Fruit fly (Drosophila melanogaster) whole organism, embryonic: ENCODE results near the gene CG12560.
A peak's percentile ranks its signal among the peaks of the same experiment; 100 is the strongest.

Experiments used
- Abd-B ChIP-seq: fragments of 200-800 bp; sonication (Bioruptor generic); optimal IDR thresholded peaks from 2 replicates; lab custom pipeline; 2018; ENCODE audit warnings: missing biosample characterization, mild to moderate bottlenecking, missing genetic modification characterization, moderate library complexity
- Atf6 ChIP-seq: fragments of 200-800 bp; sonication (Bioruptor generic); IDR thresholded peaks from 2 replicates; pipeline ENCODE4 v1.3.6; 2022; ENCODE audit warnings: missing biosample characterization, missing genetic modification characterization
- CG10366 ChIP-seq: fragments of 200-800 bp; sonication (Bioruptor generic); IDR thresholded peaks from 2 replicates; pipeline ENCODE4 v1.3.6; 2022; ENCODE audit warnings: missing biosample characterization, missing genetic modification characterization
- CG11398 ChIP-seq: fragments of 200-800 bp; sonication (Bioruptor generic); optimal IDR thresholded peaks from 2 replicates; lab custom pipeline; 2016; ENCODE audit warnings: missing biosample characterization, missing genetic modification characterization
- CG11456 ChIP-seq: fragments of 200-800 bp; sonication (Bioruptor generic); IDR thresholded peaks from 3 replicates; pipeline ENCODE4 v1.3.6; 2022; ENCODE audit warnings: missing biosample characterization, missing genetic modification characterization
- CG13424 ChIP-seq: fragments of 200-800 bp; sonication (Bioruptor generic); optimal IDR thresholded peaks from 2 replicates; lab custom pipeline; 2019; ENCODE audit warnings: missing biosample characterization, mild to moderate bottlenecking, missing genetic modification characterization, moderate library complexity
- CG13775 ChIP-seq: fragments of 200-800 bp; sonication (Bioruptor generic); optimal IDR thresholded peaks from 3 replicates; lab custom pipeline; 2017; ENCODE audit warnings: missing biosample characterization, mild to moderate bottlenecking, missing genetic modification characterization
- CG15011 ChIP-seq: fragments of 200-800 bp; sonication (Bioruptor generic); optimal IDR thresholded peaks from 3 replicates; lab custom pipeline; 2018; ENCODE audit warnings: missing biosample characterization, mild to moderate bottlenecking, missing genetic modification characterization
- CG15479 ChIP-seq: fragments of 200-800 bp; sonication (Bioruptor generic); optimal IDR thresholded peaks from 3 replicates; lab custom pipeline; 2019; ENCODE audit warnings: missing biosample characterization, mild to moderate bottlenecking, missing genetic modification characterization, moderate library complexity
- CG15696 ChIP-seq: fragments of 200-800 bp; sonication (Bioruptor generic); optimal IDR thresholded peaks from 2 replicates; lab custom pipeline; 2019; ENCODE audit warnings: missing biosample characterization, mild to moderate bottlenecking, missing genetic modification characterization, moderate library complexity
- CG17328 ChIP-seq: fragments of 200-800 bp; sonication (Bioruptor generic); IDR thresholded peaks from 2 replicates; pipeline ENCODE4 v1.3.6; 2022; ENCODE audit warnings: missing biosample characterization, missing genetic modification characterization
- CG17359 ChIP-seq: fragments of 200-800 bp; sonication (Bioruptor generic); optimal IDR thresholded peaks from 3 replicates; lab custom pipeline; 2018; ENCODE audit warnings: missing biosample characterization, mild to moderate bottlenecking, missing genetic modification characterization, moderate library complexity
- CG17802 ChIP-seq: fragments of 200-800 bp; sonication (Bioruptor generic); optimal IDR thresholded peaks from 2 replicates; lab custom pipeline; 2018; ENCODE audit warnings: missing biosample characterization, mild to moderate bottlenecking, missing genetic modification characterization, moderate library complexity
- CG2889 ChIP-seq: fragments of 200-800 bp; sonication (Bioruptor generic); IDR thresholded peaks from 3 replicates; pipeline ENCODE4 v1.3.6; 2022; ENCODE audit warnings: missing biosample characterization, missing genetic modification characterization
- CG33557 ChIP-seq: fragments of 200-800 bp; sonication (Bioruptor generic); optimal IDR thresholded peaks from 2 replicates; lab custom pipeline; 2019; ENCODE audit warnings: missing biosample characterization, mild to moderate bottlenecking, missing genetic modification characterization, moderate library complexity
- CG4282 ChIP-seq: fragments of 200-800 bp; sonication (Bioruptor generic); optimal IDR thresholded peaks from 2 replicates; lab custom pipeline; 2016; ENCODE audit warnings: missing biosample characterization, missing genetic modification characterization
- CG8089 ChIP-seq: fragments of 200-800 bp; sonication (Bioruptor generic); optimal IDR thresholded peaks from 3 replicates; lab custom pipeline; 2016; ENCODE audit warnings: missing biosample characterization, missing genetic modification characterization
- CG8388 ChIP-seq: fragments of 200-800 bp; sonication (Bioruptor generic); optimal IDR thresholded peaks from 2 replicates; lab custom pipeline; 2019; ENCODE audit warnings: missing biosample characterization, mild to moderate bottlenecking, missing genetic modification characterization, moderate library complexity
- CG9797 ChIP-seq: fragments of 200-800 bp; sonication (Bioruptor generic); optimal IDR thresholded peaks from 3 replicates; lab custom pipeline; 2018; ENCODE audit warnings: missing biosample characterization, mild to moderate bottlenecking, missing genetic modification characterization
- CG9817 ChIP-seq: fragments of 200-800 bp; sonication (Bioruptor generic); optimal IDR thresholded peaks from 2 replicates; lab custom pipeline; 2018; ENCODE audit warnings: missing biosample characterization, mild to moderate bottlenecking, missing genetic modification characterization, moderate library complexity
- Chrac-16 ChIP-seq: fragments of 200-800 bp; sonication (Bioruptor generic); optimal IDR thresholded peaks from 3 replicates; lab custom pipeline; 2016; ENCODE audit warnings: missing biosample characterization, missing genetic modification characterization
- Dek ChIP-seq: fragments of 200-800 bp; sonication (Bioruptor generic); optimal IDR thresholded peaks from 3 replicates; lab custom pipeline; 2019; ENCODE audit warnings: missing biosample characterization, mild to moderate bottlenecking, missing genetic modification characterization, moderate library complexity
- E2f1 ChIP-seq: fragments of 200-800 bp; sonication (Bioruptor generic); IDR thresholded peaks from 2 replicates; pipeline ENCODE4 v1.3.6; 2022; ENCODE audit warnings: missing biosample characterization, missing genetic modification characterization
- H15 ChIP-seq: fragments of 200-800 bp; sonication (Bioruptor generic); IDR thresholded peaks from 3 replicates; pipeline ENCODE4 v1.3.6; 2022; ENCODE audit warnings: missing biosample characterization, missing genetic modification characterization
- HLH54F ChIP-seq: fragments of 200-800 bp; sonication (Bioruptor generic); optimal IDR thresholded peaks from 3 replicates; lab custom pipeline; 2016; ENCODE audit warnings: missing biosample characterization, missing genetic modification characterization
- Hmr ChIP-seq: fragments of 200-800 bp; sonication (Bioruptor generic); optimal IDR thresholded peaks from 3 replicates; lab custom pipeline; 2017; ENCODE audit warnings: mild to moderate bottlenecking, missing biosample characterization, missing genetic modification reagents, missing genetic modification characterization
- MESR4 ChIP-seq: fragments of 200-800 bp; sonication (Bioruptor generic); optimal IDR thresholded peaks from 2 replicates; lab custom pipeline; 2018; ENCODE audit warnings: missing biosample characterization, mild to moderate bottlenecking, missing genetic modification characterization, moderate library complexity
- MTF-1 ChIP-seq: fragments of 200-800 bp; sonication (Bioruptor generic); optimal IDR thresholded peaks from 2 replicates; lab custom pipeline; 2018; ENCODE audit warnings: missing biosample characterization, mild to moderate bottlenecking, missing genetic modification characterization, borderline replicate concordance
- Med ChIP-seq: fragments of 200-800 bp; sonication (Bioruptor generic); peaks from one replicate; lab custom pipeline; 2016; ENCODE audit warnings: missing biosample characterization, missing genetic modification characterization, mild to moderate bottlenecking, inconsistent platforms, moderate library complexity
- Mes4 ChIP-seq: fragments of 200-800 bp; sonication (Bioruptor generic); optimal IDR thresholded peaks from 2 replicates; lab custom pipeline; 2016; ENCODE audit warnings: missing biosample characterization, missing genetic modification characterization
- NC2β ChIP-seq: fragments of 200-800 bp; sonication (Bioruptor generic); optimal IDR thresholded peaks from 2 replicates; lab custom pipeline; 2016; ENCODE audit warnings: missing biosample characterization, missing genetic modification characterization
- Ptx1 ChIP-seq: fragments of 200-800 bp; sonication (Bioruptor generic); IDR thresholded peaks from 2 replicates; pipeline ENCODE4 v1.3.6; 2022; ENCODE audit warnings: missing biosample characterization, missing genetic modification characterization
- Six4 ChIP-seq: fragments of 200-800 bp; sonication (Bioruptor generic); optimal IDR thresholded peaks from 2 replicates; lab custom pipeline; 2016; ENCODE audit warnings: missing biosample characterization, missing genetic modification characterization
- ab ChIP-seq: fragments of 200-800 bp; sonication (Bioruptor generic); optimal IDR thresholded peaks from 2 replicates; lab custom pipeline; 2016; ENCODE audit warnings: missing biosample characterization, missing genetic modification characterization
- bowl ChIP-seq: fragments of 200-800 bp; sonication (Bioruptor generic); IDR thresholded peaks from 2 replicates; pipeline ENCODE4 v1.3.6; 2022; ENCODE audit warnings: missing biosample characterization, missing genetic modification characterization
- ci ChIP-seq: fragments of 200-800 bp; sonication (Bioruptor generic); IDR thresholded peaks from 3 replicates; pipeline ENCODE4 v1.3.6; 2022; ENCODE audit warnings: missing biosample characterization, missing genetic modification characterization
- eve ChIP-seq, 2 experiments: fragments of >200 bp; optimal IDR thresholded peaks; 2 replicates each; lab custom pipeline; 2017; ENCODE audit warnings: missing biosample characterization in 2 of 2, missing genetic modification characterization in 2 of 2
- fd96Cb ChIP-seq: fragments of 200-800 bp; sonication (Bioruptor generic); optimal IDR thresholded peaks from 2 replicates; lab custom pipeline; 2018; ENCODE audit warnings: missing biosample characterization, mild to moderate bottlenecking, missing genetic modification characterization, moderate library complexity
- her ChIP-seq: fragments of 200-800 bp; sonication (Bioruptor generic); optimal IDR thresholded peaks from 2 replicates; lab custom pipeline; 2016; ENCODE audit warnings: missing biosample characterization, missing genetic modification characterization
- ind ChIP-seq: fragments of 200-800 bp; sonication (Bioruptor generic); optimal IDR thresholded peaks from 3 replicates; lab custom pipeline; 2016; ENCODE audit warnings: missing biosample characterization, missing genetic modification characterization
- lilli ChIP-seq: fragments of 200-800 bp; sonication (Bioruptor generic); optimal IDR thresholded peaks from 3 replicates; lab custom pipeline; 2016; ENCODE audit warnings: missing biosample characterization, missing genetic modification characterization
- lov ChIP-seq, 2 experiments: fragments of 200-800 bp in 1 of 2; fragments of >200 bp in 1 of 2; sonication (Bioruptor generic) in 1 of 2; IDR thresholded peaks in 1 of 2; optimal IDR thresholded peaks in 1 of 2; 2 replicates in 1 of 2; 3 replicates in 1 of 2; pipeline versions ENCODE4 v1.3.6 to Lab custom; 2017 to 2022; ENCODE audit warnings: missing biosample characterization in 1 of 2, missing genetic modification characterization in 1 of 2
- nom ChIP-seq: fragments of 200-800 bp; sonication (Bioruptor generic); optimal IDR thresholded peaks from 2 replicates; lab custom pipeline; 2017; ENCODE audit warnings: missing biosample characterization, missing genetic modification characterization, mild to moderate bottlenecking, moderate library complexity, missing genetic modification reagents
- pb ChIP-seq: fragments of 200-800 bp; sonication (Bioruptor generic); optimal IDR thresholded peaks from 3 replicates; lab custom pipeline; 2016; ENCODE audit warnings: missing biosample characterization, missing genetic modification characterization
- sd ChIP-seq: fragments of 200-800 bp; sonication (Bioruptor generic); optimal IDR thresholded peaks from 3 replicates; lab custom pipeline; 2018; ENCODE audit warnings: missing biosample characterization, mild to moderate bottlenecking, missing genetic modification characterization, moderate library complexity
- sr ChIP-seq: fragments of 200-800 bp; sonication (Bioruptor generic); IDR thresholded peaks from 3 replicates; pipeline ENCODE4 v1.3.6; 2022; ENCODE audit warnings: missing biosample characterization, missing genetic modification characterization
- tna ChIP-seq: fragments of 200-800 bp; sonication (Bioruptor generic); IDR thresholded peaks from 2 replicates; pipeline ENCODE4 v1.3.6; 2022; ENCODE audit warnings: missing biosample characterization, missing genetic modification characterization; ENCODE audit not compliant: partially characterized antibody
- yki ChIP-seq: fragments of >200 bp; optimal IDR thresholded peaks from 3 replicates; lab custom pipeline; 2018
- zen ChIP-seq: fragments of 200-800 bp; sonication (Bioruptor generic); optimal IDR thresholded peaks from 3 replicates; lab custom pipeline; 2018; ENCODE audit warnings: missing biosample characterization, mild to moderate bottlenecking, missing genetic modification characterization, moderate library complexity

CG12560 gene

dm6 chr2L:8042645-8043281 lies 33.5 kb upstream of the CG12560 start, which contains the start of gene RpL36A (continued):
- TF ChIP-seq CG17359 (tag; lab: Kevin White, UChicago) (peak; percentile 45), CG9817 (peak; percentile 57), CG8388 (GFP tag; lab: Kevin White, UChicago) (peak; percentile 30), MTF-1 (GFP tag; lab: Kevin White, UChicago) (peak; percentile 56), CG15696 (tag; lab: Kevin White, UChicago) (no peak), Six4 (no peak), Atf6 (GFP tag; lab: Robert Waterston, UW) (peak; percentile 44; the same call in 1 of the 2 replicates), Abd-B (GFP tag; lab: Kevin White, UChicago) (no peak), CG33557 (GFP tag; lab: Kevin White, UChicago) (peak; percentile 37), ind (peak; percentile 36), nom (GFP tag; lab: Kevin White, UChicago) (peak; percentile 77), her (GFP tag; lab: Kevin White, UChicago) (peak; percentile 68), CG4282 (GFP tag; lab: Kevin White, UChicago) (peak; percentile 60), lilli (GFP tag; lab: Kevin White, UChicago) (peak; percentile 56), Mes4 (GFP tag; lab: Kevin White, UChicago) (peak; percentile 92), HLH54F (peak; percentile 31), CG10366 (GFP tag; lab: Robert Waterston, UW) (peak; percentile 60), CG15011 (GFP tag; lab: Kevin White, UChicago) (no peak), MESR4 (peak; percentile 100), yki (lab: Kevin White, UChicago) (no peak), CG17328 (GFP tag; lab: Robert Waterston, UW) (peak; percentile 63), ci (GFP tag; lab: Robert Waterston, UW) (peak; percentile 84), CG11398 (GFP tag; lab: Kevin White, UChicago) (peak; percentile 52), lov (optimal IDR thresholded peaks at IDR 0.05; lab: Kevin White, UChicago) (no peak), lov (GFP tag; IDR thresholded peaks at IDR 0.05; lab: Robert Waterston, UW) (peak; percentile 76; the same call in 2 of the 3 replicates), Hmr (GFP tag; lab: Kevin White, UChicago) (peak; percentile 78), Chrac-16 (GFP tag; lab: Kevin White, UChicago) (peak; percentile 41), Ptx1 (GFP tag; lab: Robert Waterston, UW) (peak; percentile 47), Dek (peak; percentile 60), pb (GFP tag; lab: Kevin White, UChicago) (peak; percentile 34), Med (GFP tag; lab: Kevin White, UChicago) (peak; percentile 94), CG11456 (GFP tag; lab: Robert Waterston, UW) (peak; percentile 87), H15 (GFP tag; lab: Robert Waterston, UW) (no peak), NC2β (GFP tag; lab: Kevin White, UChicago) (peak; percentile 98), ab (GFP tag; lab: Kevin White, UChicago) (no peak), CG9797 (GFP tag; lab: Kevin White, UChicago) (peak; percentile 3), zen (tag; lab: Kevin White, UChicago) (peak; percentile 8), tna (GFP tag; lab: Robert Waterston, UW) (peak; percentile 76), eve (GFP tag; optimal IDR thresholded peaks at IDR 0.05; lab: Kevin White, UChicago) (no peak), CG13424 (tag; lab: Kevin White, UChicago) (peak; percentile 40), fd96Cb (tag; lab: Kevin White, UChicago) (no peak), CG15479 (GFP tag; lab: Kevin White, UChicago) (no peak), sr (GFP tag; lab: Robert Waterston, UW) (peak; percentile 30; the same call in 1 of the 3 replicates), CG13775 (GFP tag; lab: Kevin White, UChicago) (peak; percentile 64), CG2889 (no peak), CG8089 (GFP tag; lab: Kevin White, UChicago) (peak; percentile 44), sd (tag; lab: Kevin White, UChicago) (peak; percentile 16), CG17802 (tag; lab: Kevin White, UChicago) (peak; percentile 99), E2f1 (GFP tag; lab: Robert Waterston, UW) (peak; percentile 13; the same call in 1 of the 2 replicates), bowl (GFP tag; lab: Robert Waterston, UW) (0 out of 2 replicates have a peak, but pooled peaks have one; percentile 20)
